Worm (Caenorhabditis elegans) whole organism, mixed stage, embryonic: ENCODE data around the gene ZK105.5.

Experiments
- ces-1 ChIP-seq: fragments of 150-350 bp; optimal IDR thresholded peaks from 2 replicates; lab custom pipeline; 2014; ENCODE audit warnings: missing biosample characterization, missing genetic modification reagents, missing genetic modification characterization
- elt-1 ChIP-seq: sonication (generic microtip); optimal IDR thresholded peaks from 2 replicates; lab custom pipeline; 2017; ENCODE audit warnings: missing genetic modification characterization, mild to moderate bottlenecking, missing compliant biosample characterization, antibody characterized with exemption, moderate library complexity, borderline replicate concordance; ENCODE audit not compliant: insufficient read depth
- elt-3 ChIP-seq: fragments of 150-350 bp; optimal IDR thresholded peaks from 2 replicates; lab custom pipeline; 2014; ENCODE audit warnings: missing biosample characterization, missing genetic modification characterization
- ham-2 ChIP-seq: fragments of 200-800 bp; sonication (Bioruptor generic); optimal IDR thresholded peaks from 2 replicates; lab custom pipeline; 2018; ENCODE audit warnings: mild to moderate bottlenecking, missing genetic modification characterization, missing compliant biosample characterization
- lin-13 ChIP-seq: fragments of 150-350 bp; optimal IDR thresholded peaks from 2 replicates; lab custom pipeline; 2014; ENCODE audit warnings: missing biosample characterization, missing genetic modification characterization
- mab-5 ChIP-seq: fragments of 150-350 bp; optimal IDR thresholded peaks from 2 replicates; lab custom pipeline; 2014; ENCODE audit warnings: missing biosample characterization, missing genetic modification characterization
- nhr-12 ChIP-seq: fragments of 150-350 bp; optimal IDR thresholded peaks from 2 replicates; lab custom pipeline; 2014; ENCODE audit warnings: missing biosample characterization, missing genetic modification characterization
- nhr-28 ChIP-seq: fragments of 150-350 bp; optimal IDR thresholded peaks from 2 replicates; lab custom pipeline; 2014; ENCODE audit warnings: missing biosample characterization, missing genetic modification characterization
- sem-2 ChIP-seq: fragments of 200-800 bp; sonication (Bioruptor generic); optimal IDR thresholded peaks from 2 replicates; lab custom pipeline; 2018; ENCODE audit warnings: mild to moderate bottlenecking, missing genetic modification characterization, missing compliant biosample characterization
- tbx-8 ChIP-seq: fragments of 200-800 bp; sonication (Bioruptor generic); optimal IDR thresholded peaks from 2 replicates; lab custom pipeline; 2018; ENCODE audit warnings: mild to moderate bottlenecking, missing genetic modification characterization, moderate library complexity, missing compliant biosample characterization
- unc-62 ChIP-seq: fragments of 150-350 bp; optimal IDR thresholded peaks from 2 replicates; lab custom pipeline; 2014; ENCODE audit warnings: missing biosample characterization, missing genetic modification reagents, missing genetic modification characterization
- ztf-11 ChIP-seq: fragments of 150-350 bp; optimal IDR thresholded peaks from 2 replicates; lab custom pipeline; 2014; ENCODE audit warnings: missing biosample characterization, missing genetic modification characterization

- TF ChIP-seq ces-1 (GFP tag; lab: Kevin White, UChicago): no peak
- TF ChIP-seq unc-62 (GFP tag; lab: Kevin White, UChicago): no peak
- TF ChIP-seq elt-3 (tag; lab: Kevin White, UChicago): no peak
- no peak for TF ChIP-seq tbx-8 (GFP tag; lab: Kevin White, UChicago)
- TF ChIP-seq nhr-28 (tag; lab: Kevin White, UChicago): no peak
- no peak for TF ChIP-seq lin-13 (tag; lab: Kevin White, UChicago)
- TF ChIP-seq ham-2 (GFP tag; lab: Kevin White, UChicago): no peak
- no peak for TF ChIP-seq mab-5
- TF ChIP-seq elt-1 (tag; lab: Kevin White, UChicago): no peak
- TF ChIP-seq ztf-11 (tag; lab: Kevin White, UChicago): no peak
- no peak for TF ChIP-seq sem-2 (GFP tag; lab: Kevin White, UChicago)
- no peak for TF ChIP-seq nhr-12 (tag; lab: Kevin White, UChicago)
Measured at ce11 chrV:7744068-7744467, 26.5 kb upstream of the ZK105.5 start.
